Worm (Caenorhabditis elegans) whole organism, early embryonic: Measurements from ENCODE around the gene Y69A2AR.18.

Experiments used
- ama-1 ChIP-seq: fragments of 150-350 bp; optimal IDR thresholded peaks from 2 replicates; lab custom pipeline; 2014
- flt-1 ChIP-seq: fragments of 200-800 bp; sonication (Bioruptor generic); IDR thresholded peaks from 2 replicates; pipeline ENCODE4 v1.3.6; 2022; ENCODE audit warnings: missing genetic modification characterization, missing compliant biosample characterization
- hnd-1 ChIP-seq: sonication (generic microtip); optimal IDR thresholded peaks from 2 replicates; lab custom pipeline; 2016; ENCODE audit warnings: missing genetic modification characterization, missing compliant biosample characterization

DNA sequence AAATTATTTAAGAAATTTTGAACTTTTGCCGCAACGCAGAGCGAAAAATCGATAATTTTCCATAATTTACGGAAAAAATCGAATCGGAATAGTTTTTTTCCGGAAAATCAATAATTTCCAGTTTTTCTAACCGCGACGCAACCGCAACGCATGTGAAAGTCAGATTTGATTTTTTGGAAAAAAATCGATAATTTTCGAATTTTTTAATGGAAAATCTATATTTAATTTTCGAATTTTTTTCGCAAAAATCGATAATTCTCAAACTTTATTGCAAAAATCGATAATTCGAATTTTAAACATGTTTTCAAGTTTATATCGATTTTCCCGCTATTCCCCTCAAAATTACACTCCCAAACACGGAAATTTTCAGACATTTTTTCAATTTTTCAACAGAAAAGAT, 34.8 kb downstream of the Y69A2AR.18 start:
- TF ChIP-seq ama-1 (no peak), hnd-1 (no peak), flt-1 (GFP tag; lab: Robert Waterston, UW) (no peak)
